Fruit fly (Drosophila melanogaster) whole organism, prepupa: ENCODE results near the gene CG12123.
A peak's percentile ranks its signal among the peaks of the same experiment; 100 is the strongest.

Experiments
- Blimp-1 ChIP-seq: fragments of 200-800 bp; sonication (Bioruptor generic); optimal IDR thresholded peaks from 3 replicates; lab custom pipeline; 2017; ENCODE audit warnings: missing biosample characterization, missing genetic modification characterization, mild to moderate bottlenecking, moderate library complexity, missing genetic modification reagents
- CG10631 ChIP-seq: fragments of 200-800 bp; sonication (Bioruptor generic); optimal IDR thresholded peaks from 2 replicates; lab custom pipeline; 2016; ENCODE audit warnings: missing biosample characterization, missing genetic modification characterization
- CG11294 ChIP-seq: fragments of 200-800 bp; sonication (Bioruptor generic); IDR thresholded peaks from 2 replicates; pipeline ENCODE4 v1.3.6; 2022; ENCODE audit warnings: missing biosample characterization, missing genetic modification characterization
- CG11762 ChIP-seq: fragments of 200-800 bp; sonication (Bioruptor generic); optimal IDR thresholded peaks from 3 replicates; lab custom pipeline; 2016; ENCODE audit warnings: missing biosample characterization, missing genetic modification characterization; ENCODE audit not compliant: insufficient read depth
- CG11902 ChIP-seq: fragments of 200-800 bp; sonication (Bioruptor generic); optimal IDR thresholded peaks from 3 replicates; lab custom pipeline; 2016; ENCODE audit warnings: missing biosample characterization, missing genetic modification characterization
- CG1621 ChIP-seq: fragments of 200-800 bp; sonication (Bioruptor generic); optimal IDR thresholded peaks from 3 replicates; lab custom pipeline; 2018; ENCODE audit warnings: missing biosample characterization, mild to moderate bottlenecking, missing genetic modification characterization
- CG16779 ChIP-seq: fragments of 200-800 bp; sonication (Bioruptor generic); optimal IDR thresholded peaks from 3 replicates; lab custom pipeline; 2017; ENCODE audit warnings: missing biosample characterization, mild to moderate bottlenecking, missing genetic modification characterization
- CG3032 ChIP-seq: fragments of 200-800 bp; optimal IDR thresholded peaks from 2 replicates; lab custom pipeline; 2019; ENCODE audit warnings: missing biosample characterization, mild to moderate bottlenecking, missing genetic modification characterization, moderate library complexity
- CG31627 ChIP-seq: fragments of 200-800 bp; sonication (Bioruptor generic); optimal IDR thresholded peaks from 3 replicates; lab custom pipeline; 2016; ENCODE audit warnings: missing biosample characterization, missing genetic modification characterization
- CG32006 ChIP-seq: fragments of 200-800 bp; sonication (Bioruptor generic); optimal IDR thresholded peaks from 3 replicates; lab custom pipeline; 2017; ENCODE audit warnings: missing biosample characterization, mild to moderate bottlenecking, missing genetic modification characterization
- CG34406 ChIP-seq: fragments of 200-800 bp; sonication (Bioruptor generic); optimal IDR thresholded peaks from 3 replicates; lab custom pipeline; 2016; ENCODE audit warnings: missing biosample characterization, missing genetic modification characterization
- CG3919 ChIP-seq: fragments of 200-800 bp; sonication (Bioruptor generic); optimal IDR thresholded peaks from 3 replicates; lab custom pipeline; 2016; ENCODE audit warnings: missing biosample characterization, missing genetic modification characterization
- CG4318 ChIP-seq: fragments of 200-800 bp; sonication (Bioruptor generic); optimal IDR thresholded peaks from 3 replicates; lab custom pipeline; 2017; ENCODE audit warnings: missing biosample characterization, mild to moderate bottlenecking, missing genetic modification characterization
- CG6163 ChIP-seq: fragments of 200-800 bp; sonication (Bioruptor generic); IDR thresholded peaks from 3 replicates; pipeline ENCODE4 v1.3.6; 2022; ENCODE audit warnings: missing biosample characterization, missing genetic modification characterization
- CG6276 ChIP-seq: fragments of 200-800 bp; sonication (Bioruptor generic); optimal IDR thresholded peaks from 2 replicates; lab custom pipeline; 2017; ENCODE audit warnings: missing biosample characterization, mild to moderate bottlenecking, missing genetic modification characterization
- CG6792 ChIP-seq: fragments of 200-800 bp; sonication (Bioruptor generic); optimal IDR thresholded peaks from 3 replicates; lab custom pipeline; 2016; ENCODE audit warnings: missing biosample characterization, missing genetic modification characterization
- CG6808 ChIP-seq: fragments of 200-800 bp; sonication (Bioruptor generic); optimal IDR thresholded peaks from 3 replicates; lab custom pipeline; 2017; ENCODE audit warnings: missing biosample characterization, missing genetic modification characterization, mild to moderate bottlenecking, moderate library complexity, missing genetic modification reagents
- CG6854 ChIP-seq: fragments of 200-800 bp; sonication (Bioruptor generic); optimal IDR thresholded peaks from 2 replicates; lab custom pipeline; 2017; ENCODE audit warnings: missing biosample characterization, mild to moderate bottlenecking, missing genetic modification characterization
- CG7368 ChIP-seq: fragments of 200-800 bp; sonication (Bioruptor generic); optimal IDR thresholded peaks from 3 replicates; lab custom pipeline; 2016; ENCODE audit warnings: missing biosample characterization, missing genetic modification characterization
- CG8119 ChIP-seq: fragments of 200-800 bp; sonication (Bioruptor generic); IDR thresholded peaks from 3 replicates; pipeline ENCODE4 v1.3.6; 2022; ENCODE audit warnings: missing biosample characterization, missing genetic modification characterization
- CG8319 ChIP-seq: fragments of 200-800 bp; sonication (Bioruptor generic); optimal IDR thresholded peaks from 3 replicates; lab custom pipeline; 2016; ENCODE audit warnings: missing biosample characterization, missing genetic modification characterization
- CG8632 ChIP-seq: fragments of 200-800 bp; sonication (Bioruptor generic); optimal IDR thresholded peaks from 3 replicates; lab custom pipeline; 2016; ENCODE audit warnings: missing biosample characterization, missing genetic modification characterization
- CG9139 ChIP-seq: fragments of 200-800 bp; sonication (Bioruptor generic); optimal IDR thresholded peaks from 3 replicates; lab custom pipeline; 2017; ENCODE audit warnings: missing biosample characterization, mild to moderate bottlenecking, missing genetic modification characterization
- Eip75B ChIP-seq: fragments of 200-800 bp; sonication (Bioruptor generic); optimal IDR thresholded peaks from 3 replicates; lab custom pipeline; 2016; ENCODE audit warnings: missing biosample characterization, missing genetic modification characterization
- Eip78C ChIP-seq: fragments of 200-800 bp; sonication (Bioruptor generic); peaks from one replicate; lab custom pipeline; 2016; ENCODE audit warnings: missing biosample characterization, missing genetic modification characterization
- Eip93F ChIP-seq: fragments of 200-800 bp; sonication (Bioruptor generic); optimal IDR thresholded peaks from 2 replicates; lab custom pipeline; 2016; ENCODE audit warnings: missing biosample characterization, mild to moderate bottlenecking, missing genetic modification characterization
- Ets21C ChIP-seq: fragments of 200-800 bp; sonication (Bioruptor generic); optimal IDR thresholded peaks from 3 replicates; lab custom pipeline; 2016; ENCODE audit warnings: missing biosample characterization, missing genetic modification characterization
- Ets96B ChIP-seq: fragments of 200-800 bp; optimal IDR thresholded peaks from 2 replicates; lab custom pipeline; 2019; ENCODE audit warnings: missing biosample characterization, mild to moderate bottlenecking, missing genetic modification characterization, moderate library complexity
- Gug ChIP-seq: fragments of 200-800 bp; sonication (Bioruptor generic); IDR thresholded peaks from 2 replicates; pipeline ENCODE4 v1.3.6; 2022; ENCODE audit warnings: missing biosample characterization, missing genetic modification characterization
- Hr39 ChIP-seq: fragments of 200-800 bp; sonication (Bioruptor generic); optimal IDR thresholded peaks from 2 replicates; lab custom pipeline; 2016; ENCODE audit warnings: missing biosample characterization, missing genetic modification characterization
- Hr4 ChIP-seq: fragments of 200-800 bp; sonication (Bioruptor generic); optimal IDR thresholded peaks from 3 replicates; lab custom pipeline; 2016; ENCODE audit warnings: missing biosample characterization, missing genetic modification characterization
- Lpt ChIP-seq: fragments of 200-800 bp; sonication (Bioruptor generic); optimal IDR thresholded peaks from 3 replicates; lab custom pipeline; 2016; ENCODE audit warnings: missing biosample characterization, missing genetic modification characterization
- Met ChIP-seq: fragments of 200-800 bp; sonication (Bioruptor generic); optimal IDR thresholded peaks from 3 replicates; lab custom pipeline; 2016; ENCODE audit warnings: missing biosample characterization, missing genetic modification characterization
- OdsH ChIP-seq: fragments of 200-800 bp; sonication (Bioruptor generic); optimal IDR thresholded peaks from 3 replicates; lab custom pipeline; 2016; ENCODE audit warnings: missing biosample characterization, missing genetic modification characterization
- Smox ChIP-seq: fragments of 200-800 bp; sonication (Bioruptor generic); optimal IDR thresholded peaks from 3 replicates; lab custom pipeline; 2016; ENCODE audit warnings: missing biosample characterization, missing genetic modification characterization
- Sox102F ChIP-seq: fragments of 200-800 bp; sonication (Bioruptor generic); optimal IDR thresholded peaks from 2 replicates; lab custom pipeline; 2016; ENCODE audit warnings: missing biosample characterization, mild to moderate bottlenecking, missing genetic modification characterization
- Sox14 ChIP-seq: fragments of 200-800 bp; sonication (Bioruptor generic); optimal IDR thresholded peaks from 3 replicates; lab custom pipeline; 2016; ENCODE audit warnings: missing biosample characterization, missing genetic modification characterization
- Sox15 ChIP-seq: fragments of 200-800 bp; sonication (Bioruptor generic); optimal IDR thresholded peaks from 3 replicates; lab custom pipeline; 2016; ENCODE audit warnings: missing biosample characterization, missing genetic modification characterization
- achi ChIP-seq: fragments of 200-800 bp; sonication (Bioruptor generic); optimal IDR thresholded peaks from 3 replicates; lab custom pipeline; 2016; ENCODE audit warnings: missing biosample characterization, missing genetic modification characterization
- acj6 ChIP-seq: fragments of 200-800 bp; sonication (Bioruptor generic); optimal IDR thresholded peaks from 3 replicates; lab custom pipeline; 2016; ENCODE audit warnings: missing biosample characterization, missing genetic modification characterization
- cyc ChIP-seq: fragments of 200-800 bp; sonication (Bioruptor generic); optimal IDR thresholded peaks from 3 replicates; lab custom pipeline; 2016; ENCODE audit warnings: missing biosample characterization, missing genetic modification characterization
- dac ChIP-seq: fragments of 200-800 bp; sonication (Bioruptor generic); optimal IDR thresholded peaks from 2 replicates; lab custom pipeline; 2017; ENCODE audit warnings: missing biosample characterization, mild to moderate bottlenecking, missing genetic modification characterization
- dsx ChIP-seq: fragments of 200-800 bp; optimal IDR thresholded peaks from 3 replicates; lab custom pipeline; 2019; ENCODE audit warnings: missing biosample characterization, mild to moderate bottlenecking, missing genetic modification characterization, moderate library complexity; ENCODE audit not compliant: poor library complexity, severe bottlenecking
- fd59A ChIP-seq: fragments of 200-800 bp; sonication (Bioruptor generic); optimal IDR thresholded peaks from 2 replicates; lab custom pipeline; 2017; ENCODE audit warnings: missing biosample characterization, mild to moderate bottlenecking, missing genetic modification characterization, missing genetic modification reagents
- fd85E ChIP-seq: fragments of 200-800 bp; sonication (Bioruptor generic); optimal IDR thresholded peaks from 3 replicates; lab custom pipeline; 2016; ENCODE audit warnings: missing biosample characterization, missing genetic modification characterization
- fkh ChIP-seq: fragments of 200-800 bp; sonication (Bioruptor generic); optimal IDR thresholded peaks from 3 replicates; lab custom pipeline; 2017; ENCODE audit warnings: missing biosample characterization, mild to moderate bottlenecking, missing genetic modification characterization, moderate library complexity
- net ChIP-seq: fragments of 200-800 bp; sonication (Bioruptor generic); optimal IDR thresholded peaks from 3 replicates; lab custom pipeline; 2016; ENCODE audit warnings: missing biosample characterization, missing genetic modification characterization
- pdm3 ChIP-seq: fragments of 200-800 bp; sonication (Bioruptor generic); optimal IDR thresholded peaks from 3 replicates; lab custom pipeline; 2016; ENCODE audit warnings: missing biosample characterization, missing genetic modification characterization
- salr ChIP-seq, 2 experiments: fragments of 200-800 bp; sonication (Bioruptor generic); optimal IDR thresholded peaks; 3 replicates each; lab custom pipeline; 2016 to 2018; ENCODE audit warnings: missing biosample characterization in 2 of 2, missing genetic modification characterization in 2 of 2, mild to moderate bottlenecking in 1 of 2
- ss ChIP-seq, 2 experiments: fragments of 200-800 bp; sonication (Bioruptor generic); optimal IDR thresholded peaks; 2 replicates in 1 of 2; 3 replicates in 1 of 2; lab custom pipeline; 2017 to 2018; ENCODE audit warnings: mild to moderate bottlenecking in 2 of 2, missing biosample characterization in 2 of 2, missing genetic modification characterization in 2 of 2, moderate library complexity in 1 of 2
- svp ChIP-seq: fragments of 200-800 bp; sonication (Bioruptor generic); peaks from one replicate; lab custom pipeline; 2016; ENCODE audit warnings: missing biosample characterization, missing genetic modification characterization
- topi ChIP-seq: fragments of 200-800 bp; sonication (Bioruptor generic); optimal IDR thresholded peaks from 3 replicates; lab custom pipeline; 2016; ENCODE audit warnings: missing biosample characterization, missing genetic modification characterization
- vri ChIP-seq: fragments of 200-800 bp; sonication (Bioruptor generic); optimal IDR thresholded peaks from 3 replicates; lab custom pipeline; 2016; ENCODE audit warnings: missing biosample characterization, mild to moderate bottlenecking, missing genetic modification characterization

The CG12123 gene

dm6 chrX:8409793-8410192 lies 32.4 kb downstream of the CG12123 start:
- TF ChIP-seq fd59A (peak; percentile 20), CG8632 (GFP tag; lab: Kevin White, UChicago) (peak; percentile 39), CG8319 (GFP tag; lab: Kevin White, UChicago) (no peak), CG6854 (GFP tag; lab: Kevin White, UChicago) (peak; percentile 93), CG1621 (tag; lab: Kevin White, UChicago) (peak; percentile 63), Sox102F (GFP tag; lab: Kevin White, UChicago) (peak; percentile 74), Eip75B (GFP tag; lab: Kevin White, UChicago) (peak; percentile 14), Hr4 (GFP tag; lab: Kevin White, UChicago) (no peak), pdm3 (no peak), Gug (GFP tag; lab: Robert Waterston, UW) (peak; percentile 82), cyc (GFP tag; lab: Kevin White, UChicago) (no peak), Ets96B (tag; lab: Kevin White, UChicago) (peak; percentile 62), CG11294 (GFP tag; lab: Robert Waterston, UW) (peak; percentile 85; the same call in 1 of the 2 replicates), Met (GFP tag; lab: Kevin White, UChicago) (no peak), Sox15 (GFP tag; lab: Kevin White, UChicago) (no peak), CG11902 (GFP tag; lab: Kevin White, UChicago) (no peak), fkh (GFP tag; lab: Kevin White, UChicago) (peak; percentile 42), CG32006 (GFP tag; lab: Kevin White, UChicago) (no peak), acj6 (no peak), Lpt (GFP tag; lab: Kevin White, UChicago) (peak; percentile 12), dsx (peak; percentile 71), CG4318 (GFP tag; lab: Kevin White, UChicago) (no peak), Sox14 (GFP tag; lab: Kevin White, UChicago) (no peak), CG8119 (GFP tag; lab: Robert Waterston, UW) (peak; percentile 93), CG9139 (GFP tag; lab: Kevin White, UChicago) (peak; percentile 78), CG6276 (GFP tag; lab: Kevin White, UChicago) (peak; percentile 59), OdsH (no peak), vri (GFP tag; lab: Kevin White, UChicago) (peak; percentile 60), CG16779 (tag; lab: Kevin White, UChicago) (peak; percentile 84), achi (GFP tag; lab: Kevin White, UChicago) (no peak), CG10631 (GFP tag; lab: Kevin White, UChicago) (no peak), Hr39 (GFP tag; lab: Kevin White, UChicago) (no peak), fd85E (GFP tag; lab: Kevin White, UChicago) (peak; percentile 79), CG11762 (GFP tag; lab: Kevin White, UChicago) (peak; percentile 10), Eip78C (GFP tag; lab: Kevin White, UChicago) (peak; percentile 82), Eip93F (GFP tag; lab: Kevin White, UChicago) (peak; percentile 98), Ets21C (GFP tag; lab: Kevin White, UChicago) (no peak), salr (GFP tag; optimal IDR thresholded peaks at IDR 0.05; lab: Kevin White, UChicago) (no peak), CG6808 (GFP tag; lab: Kevin White, UChicago) (peak; percentile 76), CG6792 (no peak), svp (GFP tag; lab: Kevin White, UChicago) (no peak), Blimp-1 (GFP tag; lab: Kevin White, UChicago) (peak; percentile 24), CG7368 (GFP tag; lab: Kevin White, UChicago) (no peak), CG3919 (GFP tag; lab: Kevin White, UChicago) (peak; percentile 34), Smox (GFP tag; lab: Kevin White, UChicago) (peak; percentile 15), topi (GFP tag; lab: Kevin White, UChicago) (peak; percentile 63), CG6163 (GFP tag; lab: Robert Waterston, UW) (peak; percentile 96), net (GFP tag; lab: Kevin White, UChicago) (peak; percentile 56), dac (peak; percentile 31), CG34406 (GFP tag; lab: Kevin White, UChicago) (peak; percentile 28), ss (GFP tag; optimal IDR thresholded peaks at IDR 0.05; lab: Kevin White, UChicago) (peak; percentile 88 to 92), CG31627 (no peak), CG3032 (tag; lab: Kevin White, UChicago) (peak; percentile 14)
